Fruit fly (Drosophila melanogaster): ENCODE results near the gene CG32448.

The CG32448 gene

DNA sequence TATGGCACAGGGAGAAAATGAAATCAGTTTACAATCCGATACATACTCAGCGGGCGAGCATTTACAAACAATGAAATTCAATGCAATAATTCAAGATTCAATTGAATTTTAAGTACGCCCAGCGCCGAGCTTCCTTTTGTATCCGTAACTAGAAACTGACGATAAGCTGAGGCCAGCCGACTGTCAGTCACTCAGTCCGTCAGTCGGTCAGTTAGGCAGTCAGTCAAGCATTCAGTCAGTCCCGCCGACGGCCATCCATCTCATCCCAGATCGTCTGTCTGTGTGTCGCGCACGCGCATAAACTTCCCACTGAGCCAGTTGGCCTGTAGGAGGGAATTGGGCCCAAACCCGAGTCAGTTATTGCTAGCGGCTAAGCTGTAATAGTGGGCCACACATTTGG lies 8.8 kb downstream of the CG32448 start:
- TF ChIP-seq Rel (GFP tag; optimal IDR thresholded peaks at IDR 0.05) (no peak), Rel (tag; optimal IDR thresholded peaks at IDR 0.05) (no peak), sage (GFP tag; optimal IDR thresholded peaks at IDR 0.05) (no peak), N (GFP tag; optimal IDR thresholded peaks at IDR 0.05) (no peak), Abd-B (GFP tag; optimal IDR thresholded peaks at IDR 0.05) (no peak), Vsx2 (GFP tag; optimal IDR thresholded peaks at IDR 0.05; ENCODE audit: partially characterized antibody) (no peak), Dif (GFP tag; optimal IDR thresholded peaks at IDR 0.05; ENCODE audit: partially characterized antibody) (no peak), CG9705 (GFP tag; optimal IDR thresholded peaks at IDR 0.05) (no peak), Myc (optimal IDR thresholded peaks at IDR 0.05) (no peak), Hr78 (GFP tag; optimal IDR thresholded peaks at IDR 0.05) (no peak), Dfd (GFP tag; optimal IDR thresholded peaks at IDR 0.05) (no peak), dsf (GFP tag; optimal IDR thresholded peaks at IDR 0.05; ENCODE audit: borderline replicate concordance) (no peak), usp (GFP tag; optimal IDR thresholded peaks at IDR 0.05) (no peak), pan (optimal IDR thresholded peaks at IDR 0.05) (no peak), Hnf4 (GFP tag; optimal IDR thresholded peaks at IDR 0.05) (no peak), tai (GFP tag; optimal IDR thresholded peaks at IDR 0.05) (no peak), brk (GFP tag; optimal IDR thresholded peaks at IDR 0.05) (no peak)

DNA sequence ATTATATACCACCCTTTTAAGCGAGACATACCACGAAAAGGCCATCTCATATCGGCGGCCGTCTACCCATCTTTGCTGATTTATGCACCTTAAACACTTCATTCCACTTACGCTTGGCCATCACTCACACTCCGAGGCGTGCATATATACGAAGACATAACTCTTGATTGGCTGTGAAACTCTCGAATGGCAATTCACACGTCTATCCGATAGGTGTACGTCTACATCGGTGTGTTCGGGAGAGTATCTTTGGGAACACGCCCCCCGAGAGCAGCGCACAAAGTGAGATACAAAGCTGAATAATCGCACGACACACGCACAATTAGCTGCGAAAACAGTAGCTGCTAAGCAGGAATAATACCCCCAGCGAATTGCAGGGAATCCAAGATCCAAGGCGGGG lies 9.6 kb downstream of the CG32448 start:
- no peak for TF ChIP-seq Hr78 (GFP tag; optimal IDR thresholded peaks at IDR 0.05)
- no peak for TF ChIP-seq dmrt93B (GFP tag; optimal IDR thresholded peaks at IDR 0.05)
- no peak for TF ChIP-seq Vsx2 (GFP tag; optimal IDR thresholded peaks at IDR 0.05; ENCODE audit: partially characterized antibody)
- no peak for TF ChIP-seq OdsH (GFP tag; optimal IDR thresholded peaks at IDR 0.05)
- no peak for TF ChIP-seq N (GFP tag; optimal IDR thresholded peaks at IDR 0.05)
- no peak for TF ChIP-seq woc (GFP tag; optimal IDR thresholded peaks at IDR 0.05)
- TF ChIP-seq dsf (GFP tag; optimal IDR thresholded peaks at IDR 0.05; ENCODE audit: borderline replicate concordance) = no peak
- TF ChIP-seq br (GFP tag; optimal IDR thresholded peaks at IDR 0.05) = no peak
- TF ChIP-seq rgr (GFP tag; optimal IDR thresholded peaks at IDR 0.05) = no peak

- TF ChIP-seq CG32264 (GFP tag; optimal IDR thresholded peaks at IDR 0.05) (no peak), CrebA (GFP tag; optimal IDR thresholded peaks at IDR 0.05; ENCODE audit: borderline replicate concordance) (no peak), N (GFP tag; optimal IDR thresholded peaks at IDR 0.05) (no peak), Dfd (GFP tag; optimal IDR thresholded peaks at IDR 0.05) (no peak), Myc (optimal IDR thresholded peaks at IDR 0.05) (no peak), Hnf4 (GFP tag; optimal IDR thresholded peaks at IDR 0.05) (no peak), OdsH (GFP tag; optimal IDR thresholded peaks at IDR 0.05) (no peak), lola (GFP tag; optimal IDR thresholded peaks at IDR 0.05) (no peak), woc (GFP tag; optimal IDR thresholded peaks at IDR 0.05) (no peak), dmrt93B (GFP tag; optimal IDR thresholded peaks at IDR 0.05) (no peak), Hr78 (GFP tag; optimal IDR thresholded peaks at IDR 0.05) (no peak), Mio (GFP tag; optimal IDR thresholded peaks at IDR 0.05) (no peak), sage (GFP tag; optimal IDR thresholded peaks at IDR 0.05) (no peak), psq (GFP tag; optimal IDR thresholded peaks at IDR 0.05) (no peak), pan (optimal IDR thresholded peaks at IDR 0.05) (no peak)
These were observed 14.7 kb downstream of the CG32448 start, which contains the start of gene CG43895 for dm6 chr3L:21813598-21813997. CG43895 (minus strand) TSS chr3L:21813698.

DNA sequence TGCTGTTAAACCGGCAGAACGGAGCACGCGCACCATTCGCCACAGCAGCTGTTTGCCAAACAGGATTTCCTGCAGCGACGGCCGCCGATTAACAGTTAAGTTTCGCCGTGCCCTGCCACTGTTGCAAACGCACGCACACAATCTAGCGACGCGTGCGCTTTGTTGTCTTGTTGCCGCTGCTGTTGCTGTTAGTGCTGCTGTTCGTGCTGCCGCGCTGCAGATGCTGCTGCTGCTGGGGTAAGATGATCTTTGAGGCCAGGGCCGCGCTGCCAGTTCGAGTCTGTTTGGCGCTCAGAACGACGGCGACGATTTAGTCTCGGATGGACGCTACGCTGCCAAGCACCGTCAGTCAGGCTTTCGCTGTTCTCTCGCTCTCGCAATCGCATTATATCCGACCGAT lies 19.7 kb downstream of the CG32448 start, which contains the start of gene eg:
TSS of gene eg (plus strand) at position 136 of the 400 bp plus-strand sequence.
- TF ChIP-seq Dfd (GFP tag; optimal IDR thresholded peaks at IDR 0.05) (peak; percentile 55), jim (GFP tag; optimal IDR thresholded peaks at IDR 0.05) (no peak), Vsx2 (GFP tag; optimal IDR thresholded peaks at IDR 0.05; ENCODE audit: partially characterized antibody) (peak; percentile 80)

DNA sequence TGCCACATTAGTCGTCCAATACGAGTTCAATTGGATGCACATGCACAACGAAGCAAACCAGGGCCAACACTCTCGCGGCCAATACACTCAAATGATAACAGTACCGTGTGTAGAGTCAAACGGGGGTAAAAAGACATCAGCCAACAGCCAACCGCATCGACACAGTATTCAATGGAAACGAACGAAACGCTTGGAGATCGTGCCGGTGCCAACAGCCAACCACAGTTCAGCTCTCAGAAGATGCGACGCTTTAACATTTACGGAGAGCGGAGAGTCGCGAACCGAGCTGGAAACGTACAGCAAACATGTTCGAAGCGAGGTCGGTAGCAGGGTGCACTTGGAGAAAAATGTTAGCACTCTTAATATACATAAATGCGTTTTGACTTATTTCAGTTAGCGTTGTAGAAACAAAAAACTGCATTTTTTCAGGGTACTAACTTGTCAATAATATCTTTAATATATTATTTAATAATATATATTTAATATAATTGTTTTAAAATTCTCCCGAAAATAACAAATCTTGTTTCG lies 20.2 kb downstream of the CG32448 start:
- TF ChIP-seq jim (GFP tag; optimal IDR thresholded peaks at IDR 0.05) (no peak), tai (GFP tag; optimal IDR thresholded peaks at IDR 0.05) (no peak), woc (GFP tag; optimal IDR thresholded peaks at IDR 0.05) (peak; percentile 12), OdsH (GFP tag; optimal IDR thresholded peaks at IDR 0.05) (peak; percentile 50), Abd-B (GFP tag; optimal IDR thresholded peaks at IDR 0.05) (no peak), Hnf4 (GFP tag; optimal IDR thresholded peaks at IDR 0.05) (no peak), h (GFP tag; optimal IDR thresholded peaks at IDR 0.05) (peak; percentile 39), sv (GFP tag; optimal IDR thresholded peaks at IDR 0.05) (no peak), fru (GFP tag; optimal IDR thresholded peaks at IDR 0.05) (peak; percentile 6), foxo (GFP tag; optimal IDR thresholded peaks at IDR 0.05) (peak in 1 of 2 experiments; percentile 65), Sp1 (GFP tag; optimal IDR thresholded peaks at IDR 0.05) (peak; percentile 68), Hr83 (GFP tag; optimal IDR thresholded peaks at IDR 0.05; ENCODE audit: poor library complexity, severe bottlenecking) (no peak), N (GFP tag; optimal IDR thresholded peaks at IDR 0.05) (no peak), dmrt93B (GFP tag; optimal IDR thresholded peaks at IDR 0.05) (no peak), rgr (GFP tag; optimal IDR thresholded peaks at IDR 0.05) (peak; percentile 66), lola (GFP tag; optimal IDR thresholded peaks at IDR 0.05) (no peak), Jra (GFP tag; optimal IDR thresholded peaks at IDR 0.05) (no peak), HLH106 (tag; optimal IDR thresholded peaks at IDR 0.05) (peak; percentile 75), Rel (GFP tag; optimal IDR thresholded peaks at IDR 0.05) (no peak), Rel (tag; optimal IDR thresholded peaks at IDR 0.05) (no peak), CG32264 (GFP tag; optimal IDR thresholded peaks at IDR 0.05) (no peak), dl (GFP tag; optimal IDR thresholded peaks at IDR 0.05; ENCODE audit: insufficient read depth in 1 of 2, partially characterized antibody in 2 of 2) (no peak), psq (GFP tag; optimal IDR thresholded peaks at IDR 0.05) (peak; percentile 53), Hr78 (GFP tag; optimal IDR thresholded peaks at IDR 0.05) (no peak), Vsx2 (GFP tag; optimal IDR thresholded peaks at IDR 0.05; ENCODE audit: partially characterized antibody) (no peak), dsf (GFP tag; optimal IDR thresholded peaks at IDR 0.05; ENCODE audit: borderline replicate concordance) (no peak), CG9705 (GFP tag; optimal IDR thresholded peaks at IDR 0.05) (no peak), br (GFP tag; optimal IDR thresholded peaks at IDR 0.05) (peak; percentile 4), brk (GFP tag; optimal IDR thresholded peaks at IDR 0.05) (peak; percentile 27), pan (optimal IDR thresholded peaks at IDR 0.05) (no peak)
